Worm (Caenorhabditis elegans): ENCODE measurements around the gene Y54G9A.9.

Gene Y54G9A.9

ce11 chrII:13697691-13698090 is 31.8 kb upstream of the Y54G9A.9 start:
- TF ChIP-seq ztf-11 (tag; optimal IDR thresholded peaks at IDR 0.05) = no peak
- no peak for TF ChIP-seq elt-1 (tag; optimal IDR thresholded peaks at IDR 0.05)
- TF ChIP-seq snpc-4 (tag; optimal IDR thresholded peaks at IDR 0.05) = no peak
- TF ChIP-seq tbx-2 (tag; optimal IDR thresholded peaks at IDR 0.05) = no peak
- TF ChIP-seq egl-27 (tag; optimal IDR thresholded peaks at IDR 0.05) = no peak
- no peak for TF ChIP-seq mml-1 (tag; optimal IDR thresholded peaks at IDR 0.05)
- no peak for TF ChIP-seq fos-1 (tag; optimal IDR thresholded peaks at IDR 0.05)
- no peak for TF ChIP-seq ztf-4 (tag; optimal IDR thresholded peaks at IDR 0.05)

DNA sequence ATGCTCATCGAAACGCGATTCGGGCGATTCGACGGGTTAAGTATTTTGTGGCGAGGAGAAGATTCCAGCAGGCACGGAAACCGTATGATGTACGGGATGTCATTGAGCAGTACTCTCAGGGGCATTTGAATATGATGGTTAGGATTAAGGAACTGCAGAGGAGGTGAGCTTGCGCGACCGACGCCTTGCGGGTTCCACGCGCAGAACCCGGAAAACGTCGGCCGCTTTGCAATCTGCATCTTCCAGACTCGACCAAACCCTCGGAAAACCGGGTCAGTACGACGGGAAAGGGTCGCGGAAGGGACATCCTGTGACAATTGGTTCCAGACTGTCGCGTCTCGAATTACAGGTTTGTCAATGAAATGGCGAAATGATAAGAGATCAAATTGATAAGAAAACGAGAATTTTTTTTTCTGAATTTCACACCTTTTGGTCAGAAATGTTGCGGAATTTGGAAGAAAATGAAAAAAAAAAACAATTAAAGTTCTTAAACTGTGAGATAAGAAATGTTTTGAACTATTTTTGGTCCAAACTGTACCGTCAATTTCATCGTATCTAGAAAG is 17.9 kb upstream of the Y54G9A.9 start:
- TF ChIP-seq fkh-2 (tag; optimal IDR thresholded peaks at IDR 0.05) (no peak), lin-39 (tag; optimal IDR thresholded peaks at IDR 0.05) (no peak), elt-3 (tag; optimal IDR thresholded peaks at IDR 0.05) (no peak), elt-2 (tag; optimal IDR thresholded peaks at IDR 0.05) (peak; percentile 66), unc-62 (GFP tag; optimal IDR thresholded peaks at IDR 0.05) (no peak)

ce11 chrII:13713239-13713638 is 16.3 kb upstream of the Y54G9A.9 start:
- TF ChIP-seq zag-1 (tag; optimal IDR thresholded peaks at IDR 0.05) (no peak), ama-1 (optimal IDR thresholded peaks at IDR 0.05) (no peak), nhr-43 (tag; optimal IDR thresholded peaks at IDR 0.05; ENCODE audit: poor library complexity, severe bottlenecking) (no peak), nhr-67 (tag; optimal IDR thresholded peaks at IDR 0.05) (no peak), nhr-25 (tag; optimal IDR thresholded peaks at IDR 0.05) (no peak), ztf-11 (tag; optimal IDR thresholded peaks at IDR 0.05) (no peak), pqm-1 (tag; optimal IDR thresholded peaks at IDR 0.05) (no peak), nhr-12 (tag; optimal IDR thresholded peaks at IDR 0.05) (no peak), elt-2 (tag; optimal IDR thresholded peaks at IDR 0.05) (no peak), egl-27 (tag; optimal IDR thresholded peaks at IDR 0.05) (no peak), aly-2 (tag; optimal IDR thresholded peaks at IDR 0.05) (no peak), nhr-237 (tag; optimal IDR thresholded peaks at IDR 0.05) (no peak), ZK546.5 (tag; optimal IDR thresholded peaks at IDR 0.05) (no peak), skn-1 (tag; optimal IDR thresholded peaks at IDR 0.05) (no peak), fkh-2 (tag; optimal IDR thresholded peaks at IDR 0.05) (no peak), ceh-16 (tag; optimal IDR thresholded peaks at IDR 0.05) (no peak), nhr-77 (tag; optimal IDR thresholded peaks at IDR 0.05) (no peak), unc-39 (tag; optimal IDR thresholded peaks at IDR 0.05) (no peak)

DNA sequence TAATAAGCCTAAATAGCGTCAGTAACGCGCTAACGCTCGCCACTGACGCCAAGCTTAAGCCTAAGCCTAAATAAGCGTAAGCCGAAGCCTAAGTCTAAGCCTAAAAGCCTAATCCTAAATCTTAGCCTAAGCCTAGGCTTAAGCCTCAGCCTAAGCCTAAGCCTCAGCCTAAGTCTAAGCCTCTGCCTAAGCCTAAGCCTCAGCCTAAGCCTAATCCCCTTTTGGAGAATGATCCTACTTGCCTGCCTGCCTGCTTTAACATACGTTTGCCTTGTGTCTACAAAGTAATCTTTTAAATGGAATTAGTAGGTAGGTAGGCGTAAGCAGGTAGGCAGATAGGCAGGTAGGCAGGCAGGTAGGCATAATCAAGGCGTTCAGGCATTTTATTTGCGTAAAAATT is 14.2 kb upstream of the Y54G9A.9 start:
- TF ChIP-seq hmg-11 (tag; optimal IDR thresholded peaks at IDR 0.05) = no peak
- no peak for TF ChIP-seq nhr-43 (tag; optimal IDR thresholded peaks at IDR 0.05; ENCODE audit: poor library complexity, severe bottlenecking)
- no peak for TF ChIP-seq aly-2 (tag; optimal IDR thresholded peaks at IDR 0.05)
- no peak for TF ChIP-seq nhr-237 (tag; optimal IDR thresholded peaks at IDR 0.05)
- no peak for TF ChIP-seq mdl-1 (tag; optimal IDR thresholded peaks at IDR 0.05)
- TF ChIP-seq mml-1 (tag; optimal IDR thresholded peaks at IDR 0.05) = no peak
- no peak for TF ChIP-seq nhr-28 (tag; optimal IDR thresholded peaks at IDR 0.05)
- no peak for TF ChIP-seq skn-1 (tag; optimal IDR thresholded peaks at IDR 0.05)
- TF ChIP-seq ama-1 (optimal IDR thresholded peaks at IDR 0.05) = no peak
- TF ChIP-seq zag-1 (tag; optimal IDR thresholded peaks at IDR 0.05) = no peak
- no peak for TF ChIP-seq ztf-4 (tag; optimal IDR thresholded peaks at IDR 0.05)
- TF ChIP-seq elt-2 (tag; optimal IDR thresholded peaks at IDR 0.05) = no peak
- no peak for TF ChIP-seq nhr-67 (tag; optimal IDR thresholded peaks at IDR 0.05)

- TF ChIP-seq R02D3.7 (tag; optimal IDR thresholded peaks at IDR 0.05) (no peak), aly-2 (tag; optimal IDR thresholded peaks at IDR 0.05) (no peak), pqm-1 (tag; optimal IDR thresholded peaks at IDR 0.05) (peak; percentile 63), elt-2 (tag; optimal IDR thresholded peaks at IDR 0.05) (peak; percentile 75), snpc-4 (tag; optimal IDR thresholded peaks at IDR 0.05) (no peak), nfya-1 (tag; optimal IDR thresholded peaks at IDR 0.05; ENCODE audit: insufficient read depth) (no peak), egl-27 (tag; optimal IDR thresholded peaks at IDR 0.05) (no peak), sea-2 (GFP tag; optimal IDR thresholded peaks at IDR 0.05) (no peak), pha-4 (tag; optimal IDR thresholded peaks at IDR 0.05) (peak; percentile 26)
These were observed 13.8 kb upstream of the Y54G9A.9 start, which contains the start of gene zipt-2.3 for ce11 chrII:13715733-13716132. TSS of gene zipt-2.3 (minus strand) at chrII:13715879.
